Fruit fly (Drosophila melanogaster) whole organism, embryonic: Measurements from ENCODE around the gene CG5290.

ENCODE experiments used
- CG12299 ChIP-seq: fragments of 200-800 bp; sonication (Bioruptor generic); optimal IDR thresholded peaks from 2 replicates; lab custom pipeline; 2018; ENCODE audit warnings: missing biosample characterization, mild to moderate bottlenecking, missing genetic modification characterization
- CG14050 ChIP-seq: fragments of 200-800 bp; sonication (Bioruptor generic); IDR thresholded peaks from 3 replicates; pipeline ENCODE4 v1.3.6; 2022; ENCODE audit warnings: missing biosample characterization, missing genetic modification characterization
- CG16779 ChIP-seq: fragments of 200-800 bp; sonication (Bioruptor generic); IDR thresholded peaks from 2 replicates; pipeline ENCODE4 v1.3.6; 2022; ENCODE audit warnings: missing biosample characterization, missing genetic modification characterization
- CG9797 ChIP-seq: fragments of 200-800 bp; sonication (Bioruptor generic); optimal IDR thresholded peaks from 3 replicates; lab custom pipeline; 2018; ENCODE audit warnings: missing biosample characterization, mild to moderate bottlenecking, missing genetic modification characterization
- HLH54F ChIP-seq: fragments of 200-800 bp; sonication (Bioruptor generic); optimal IDR thresholded peaks from 3 replicates; lab custom pipeline; 2016; ENCODE audit warnings: missing biosample characterization, missing genetic modification characterization
- HmgD ChIP-seq: fragments of 200-800 bp; sonication (Bioruptor generic); optimal IDR thresholded peaks from 3 replicates; lab custom pipeline; 2016; ENCODE audit warnings: missing biosample characterization, missing genetic modification characterization
- Jarid2 ChIP-seq: fragments of 200-800 bp; sonication (Bioruptor generic); optimal IDR thresholded peaks from 3 replicates; lab custom pipeline; 2017; ENCODE audit warnings: mild to moderate bottlenecking, missing biosample characterization, missing genetic modification reagents, missing genetic modification characterization
- Nf-YC ChIP-seq: fragments of 200-800 bp; optimal IDR thresholded peaks from 3 replicates; lab custom pipeline; 2019; ENCODE audit warnings: missing biosample characterization, mild to moderate bottlenecking, missing genetic modification characterization, moderate library complexity
- Rx ChIP-seq: fragments of 200-800 bp; sonication (Bioruptor generic); IDR thresholded peaks from 2 replicates; pipeline ENCODE4 v1.3.6; 2022; ENCODE audit warnings: missing biosample characterization, missing genetic modification characterization
- Sin3A ChIP-seq: fragments of >200 bp; optimal IDR thresholded peaks from 2 replicates; lab custom pipeline; 2018
- lola ChIP-seq, 3 experiments: fragments of >200 bp in 2 of 3; fragments of 200-800 bp in 1 of 3; sonication (Bioruptor generic) in 1 of 3; optimal IDR thresholded peaks; 2 replicates each; lab custom pipeline; 2017 to 2019; ENCODE audit warnings: missing biosample characterization in 3 of 3, missing genetic modification characterization in 3 of 3, mild to moderate bottlenecking in 1 of 3, moderate library complexity in 1 of 3

dm6 chr3L:17925180-17925753, 12.9 kb upstream of the CG5290 start:
- TF ChIP-seq CG16779 (no peak), CG9797 (GFP tag; lab: Kevin White, UChicago) (no peak), Sin3A (lab: Kevin White, UChicago) (no peak), HLH54F (GFP tag; lab: Kevin White, UChicago) (no peak), Jarid2 (GFP tag; lab: Kevin White, UChicago) (no peak), lola (GFP tag; optimal IDR thresholded peaks at IDR 0.05; lab: Kevin White, UChicago) (no peak), CG12299 (tag; lab: Kevin White, UChicago) (no peak), CG14050 (GFP tag; lab: Robert Waterston, UW) (no peak), Rx (no peak), HmgD (GFP tag; lab: Kevin White, UChicago) (no peak), Nf-YC (tag; lab: Kevin White, UChicago) (no peak)
